Fruit fly (Drosophila melanogaster) whole organism, adult: ENCODE results near the gene CG31259.

Experiments
- CG11617 ChIP-seq: fragments of 200-800 bp; sonication (Bioruptor generic); optimal IDR thresholded peaks from 2 replicates; lab custom pipeline; 2017; ENCODE audit warnings: mild to moderate bottlenecking, missing biosample characterization, missing genetic modification reagents, missing genetic modification characterization
- CG12768 ChIP-seq: fragments of 200-800 bp; sonication (Bioruptor generic); optimal IDR thresholded peaks from 2 replicates; lab custom pipeline; 2017; ENCODE audit warnings: missing biosample characterization, missing genetic modification characterization, mild to moderate bottlenecking, moderate library complexity, missing genetic modification reagents
- CG33017 ChIP-seq: fragments of 200-800 bp; sonication (Bioruptor generic); optimal IDR thresholded peaks from 2 replicates; lab custom pipeline; 2018; ENCODE audit warnings: missing biosample characterization, mild to moderate bottlenecking, missing genetic modification characterization, moderate library complexity
- CG5204 ChIP-seq: fragments of 200-800 bp; sonication (Bioruptor generic); optimal IDR thresholded peaks from 2 replicates; lab custom pipeline; 2016; ENCODE audit warnings: missing biosample characterization, missing genetic modification characterization
- CG7045 ChIP-seq: fragments of 200-800 bp; sonication (Bioruptor generic); optimal IDR thresholded peaks from 2 replicates; lab custom pipeline; 2017; ENCODE audit warnings: missing biosample characterization, mild to moderate bottlenecking, missing genetic modification characterization
- CG7101 ChIP-seq: fragments of 200-800 bp; sonication (Bioruptor generic); optimal IDR thresholded peaks from 2 replicates; lab custom pipeline; 2018; ENCODE audit warnings: missing biosample characterization, mild to moderate bottlenecking, missing genetic modification characterization, moderate library complexity
- Clk ChIP-seq: fragments of 200-800 bp; sonication (Bioruptor generic); optimal IDR thresholded peaks from 2 replicates; lab custom pipeline; 2017; ENCODE audit warnings: missing biosample characterization, missing genetic modification characterization
- Hr96 ChIP-seq: fragments of 200-800 bp; sonication (Bioruptor generic); optimal IDR thresholded peaks from 2 replicates; lab custom pipeline; 2016; ENCODE audit warnings: missing biosample characterization, missing genetic modification characterization
- bab1 ChIP-seq: fragments of 200-800 bp; sonication (Bioruptor generic); optimal IDR thresholded peaks from 3 replicates; lab custom pipeline; 2019; ENCODE audit warnings: missing biosample characterization, mild to moderate bottlenecking, missing genetic modification characterization, moderate library complexity
- cic ChIP-seq: fragments of 200-800 bp; sonication (Bioruptor generic); optimal IDR thresholded peaks from 2 replicates; lab custom pipeline; 2017; ENCODE audit warnings: missing biosample characterization, mild to moderate bottlenecking, missing genetic modification characterization, moderate library complexity
- ovo ChIP-seq: fragments of 200-800 bp; sonication (Bioruptor generic); optimal IDR thresholded peaks from 2 replicates; lab custom pipeline; 2016; ENCODE audit warnings: missing biosample characterization, missing genetic modification characterization
- pad ChIP-seq: fragments of 200-800 bp; sonication (Bioruptor generic); optimal IDR thresholded peaks from 3 replicates; lab custom pipeline; 2017; ENCODE audit warnings: missing biosample characterization, missing genetic modification characterization, mild to moderate bottlenecking, moderate library complexity, missing genetic modification reagents

- TF ChIP-seq cic (no peak), CG7101 (tag; lab: Kevin White, UChicago) (no peak), CG12768 (GFP tag; lab: Kevin White, UChicago) (peak; percentile 22), CG5204 (no peak), Clk (no peak), CG11617 (GFP tag; lab: Kevin White, UChicago) (no peak), CG33017 (no peak), pad (GFP tag; lab: Kevin White, UChicago) (no peak), Hr96 (GFP tag; lab: Kevin White, UChicago) (peak; percentile 20), ovo (GFP tag; lab: Kevin White, UChicago) (no peak), CG7045 (GFP tag; lab: Kevin White, UChicago) (no peak), bab1 (GFP tag; lab: Kevin White, UChicago) (no peak)
Observed at dm6 chr3R:8517752-8518185, 6.0 kb upstream of the CG31259 start, which contains the start of gene CG11737.
